Fruit fly (Drosophila melanogaster) whole organism, embryonic: ENCODE results near the gene Arp1.

Source experiments
- ATbp ChIP-seq: fragments of 200-800 bp; sonication (Bioruptor generic); optimal IDR thresholded peaks from 2 replicates; lab custom pipeline; 2017; ENCODE audit warnings: missing biosample characterization, mild to moderate bottlenecking, missing genetic modification characterization, missing genetic modification reagents
- Abd-B ChIP-seq: fragments of 200-800 bp; sonication (Bioruptor generic); optimal IDR thresholded peaks from 2 replicates; lab custom pipeline; 2018; ENCODE audit warnings: missing biosample characterization, mild to moderate bottlenecking, missing genetic modification characterization, moderate library complexity
- Blimp-1 ChIP-seq: fragments of 200-800 bp; sonication (Bioruptor generic); optimal IDR thresholded peaks from 3 replicates; lab custom pipeline; 2018; ENCODE audit warnings: missing biosample characterization, missing genetic modification characterization, mild to moderate bottlenecking, moderate library complexity, missing genetic modification reagents
- CG1024 ChIP-seq: fragments of 200-800 bp; sonication (Bioruptor generic); IDR thresholded peaks from 2 replicates; pipeline ENCODE4 v1.3.6; 2022; ENCODE audit warnings: missing biosample characterization, missing genetic modification characterization
- CG10654 ChIP-seq: fragments of 200-800 bp; sonication (Bioruptor generic); optimal IDR thresholded peaks from 2 replicates; lab custom pipeline; 2016; ENCODE audit warnings: missing biosample characterization, missing genetic modification characterization
- CG11093 ChIP-seq: fragments of 200-800 bp; sonication (Bioruptor generic); IDR thresholded peaks from 3 replicates; pipeline ENCODE4 v1.3.6; 2022; ENCODE audit warnings: missing biosample characterization, missing genetic modification characterization
- CG14014 ChIP-seq: fragments of 200-800 bp; sonication (Bioruptor generic); IDR thresholded peaks from 2 replicates; pipeline ENCODE4 v1.3.6; 2022; ENCODE audit warnings: missing biosample characterization, missing genetic modification characterization
- CG14441 ChIP-seq: fragments of 200-800 bp; sonication (Bioruptor generic); IDR thresholded peaks from 2 replicates; pipeline ENCODE4 v1.3.6; 2022; ENCODE audit warnings: missing biosample characterization, missing genetic modification characterization
- CG14667 ChIP-seq: fragments of 200-800 bp; sonication (Bioruptor generic); IDR thresholded peaks from 2 replicates; pipeline ENCODE4 v1.3.6; 2022; ENCODE audit warnings: missing biosample characterization, missing genetic modification characterization
- CG16815 ChIP-seq: fragments of 200-800 bp; sonication (Bioruptor generic); optimal IDR thresholded peaks from 3 replicates; lab custom pipeline; 2017; ENCODE audit warnings: missing biosample characterization, mild to moderate bottlenecking, missing genetic modification characterization
- CG18262 ChIP-seq: fragments of 200-800 bp; optimal IDR thresholded peaks from 3 replicates; lab custom pipeline; 2019; ENCODE audit warnings: missing biosample characterization, mild to moderate bottlenecking, missing genetic modification characterization, moderate library complexity
- CG2889 ChIP-seq: fragments of 200-800 bp; sonication (Bioruptor generic); IDR thresholded peaks from 3 replicates; pipeline ENCODE4 v1.3.6; 2022; ENCODE audit warnings: missing biosample characterization, missing genetic modification characterization
- CG31388 ChIP-seq: fragments of 200-800 bp; sonication (Bioruptor generic); optimal IDR thresholded peaks from 2 replicates; lab custom pipeline; 2016; ENCODE audit warnings: missing biosample characterization, missing genetic modification characterization
- CG33557 ChIP-seq: fragments of 200-800 bp; sonication (Bioruptor generic); optimal IDR thresholded peaks from 2 replicates; lab custom pipeline; 2019; ENCODE audit warnings: missing biosample characterization, mild to moderate bottlenecking, missing genetic modification characterization, moderate library complexity
- CG4360 ChIP-seq: fragments of 200-800 bp; sonication (Bioruptor generic); IDR thresholded peaks from 2 replicates; pipeline ENCODE4 v1.3.6; 2022; ENCODE audit warnings: missing biosample characterization, missing genetic modification characterization
- CG6175 ChIP-seq: fragments of 200-800 bp; sonication (Bioruptor generic); IDR thresholded peaks from 3 replicates; pipeline ENCODE4 v1.3.6; 2022; ENCODE audit warnings: missing biosample characterization, missing genetic modification characterization
- CG6254 ChIP-seq: fragments of 200-800 bp; sonication (Bioruptor generic); optimal IDR thresholded peaks from 3 replicates; lab custom pipeline; 2017; ENCODE audit warnings: mild to moderate bottlenecking, missing biosample characterization, missing genetic modification reagents, missing genetic modification characterization
- CG6689 ChIP-seq: fragments of 200-800 bp; sonication (Bioruptor generic); IDR thresholded peaks from 2 replicates; pipeline ENCODE4 v1.3.6; 2022; ENCODE audit warnings: missing biosample characterization, missing genetic modification characterization
- CG6813 ChIP-seq: fragments of 200-800 bp; sonication (Bioruptor generic); optimal IDR thresholded peaks from 2 replicates; lab custom pipeline; 2017; ENCODE audit warnings: missing biosample characterization, missing genetic modification characterization, mild to moderate bottlenecking, moderate library complexity, missing genetic modification reagents
- CG6854 ChIP-seq: fragments of 200-800 bp; sonication (Bioruptor generic); optimal IDR thresholded peaks from 3 replicates; lab custom pipeline; 2017; ENCODE audit warnings: missing biosample characterization, mild to moderate bottlenecking, missing genetic modification characterization
- CG7271 ChIP-seq: fragments of 200-800 bp; sonication (Bioruptor generic); optimal IDR thresholded peaks from 2 replicates; lab custom pipeline; 2018; ENCODE audit warnings: missing biosample characterization, mild to moderate bottlenecking, missing genetic modification characterization, moderate library complexity
- CG7786 ChIP-seq: fragments of 200-800 bp; sonication (Bioruptor generic); optimal IDR thresholded peaks from 2 replicates; lab custom pipeline; 2016; ENCODE audit warnings: missing biosample characterization, missing genetic modification characterization
- CkIIα-i1 ChIP-seq: fragments of 200-800 bp; sonication (Bioruptor generic); IDR thresholded peaks from 2 replicates; pipeline ENCODE4 v1.3.6; 2022; ENCODE audit warnings: missing biosample characterization, missing genetic modification characterization
- Dad ChIP-seq: fragments of 200-800 bp; sonication (Bioruptor generic); optimal IDR thresholded peaks from 3 replicates; lab custom pipeline; 2016; ENCODE audit warnings: missing biosample characterization, missing genetic modification characterization
- Drgx ChIP-seq: fragments of 200-800 bp; sonication (Bioruptor generic); IDR thresholded peaks from 2 replicates; pipeline ENCODE4 v1.3.6; 2022; ENCODE audit warnings: missing biosample characterization, missing genetic modification characterization
- E2f2 ChIP-seq: fragments of 200-800 bp; sonication (Bioruptor generic); IDR thresholded peaks from 2 replicates; pipeline ENCODE4 v1.3.6; 2022; ENCODE audit warnings: missing biosample characterization, missing genetic modification characterization
- H15 ChIP-seq: fragments of 200-800 bp; sonication (Bioruptor generic); IDR thresholded peaks from 3 replicates; pipeline ENCODE4 v1.3.6; 2022; ENCODE audit warnings: missing biosample characterization, missing genetic modification characterization
- Hand ChIP-seq: fragments of 200-800 bp; sonication (Bioruptor generic); optimal IDR thresholded peaks from 2 replicates; lab custom pipeline; 2017; ENCODE audit warnings: mild to moderate bottlenecking, missing biosample characterization, missing genetic modification reagents, missing genetic modification characterization
- HmgZ ChIP-seq: fragments of 200-800 bp; sonication (Bioruptor generic); optimal IDR thresholded peaks from 2 replicates; lab custom pipeline; 2018; ENCODE audit warnings: missing biosample characterization, mild to moderate bottlenecking, missing genetic modification characterization
- Hr3 ChIP-seq: fragments of 200-800 bp; sonication (Bioruptor generic); optimal IDR thresholded peaks from 3 replicates; lab custom pipeline; 2016; ENCODE audit warnings: missing biosample characterization, missing genetic modification characterization
- PHDP ChIP-seq: fragments of 200-800 bp; sonication (Bioruptor generic); optimal IDR thresholded peaks from 3 replicates; lab custom pipeline; 2018; ENCODE audit warnings: missing biosample characterization, mild to moderate bottlenecking, missing genetic modification characterization, moderate library complexity
- Six4 ChIP-seq: fragments of 200-800 bp; sonication (Bioruptor generic); optimal IDR thresholded peaks from 2 replicates; lab custom pipeline; 2016; ENCODE audit warnings: missing biosample characterization, missing genetic modification characterization
- Sry-δ ChIP-seq: fragments of 200-800 bp; sonication (Bioruptor generic); optimal IDR thresholded peaks from 2 replicates; lab custom pipeline; 2016; ENCODE audit warnings: missing biosample characterization, missing genetic modification characterization
- Trl ChIP-seq, 3 experiments: fragments of >200 bp in 2 of 3; fragments of 200-800 bp in 1 of 3; sonication (Bioruptor generic) in 1 of 3; optimal IDR thresholded peaks; 2 replicates in 1 of 3; 3 replicates in 2 of 3; lab custom pipeline; 2016 to 2017; ENCODE audit warnings: missing biosample characterization in 1 of 3, missing genetic modification characterization in 1 of 3
- ash1 ChIP-seq: fragments of 200-800 bp; sonication (Bioruptor generic); optimal IDR thresholded peaks from 2 replicates; lab custom pipeline; 2018; ENCODE audit warnings: missing biosample characterization, mild to moderate bottlenecking, missing genetic modification characterization
- emc ChIP-seq: fragments of 200-800 bp; sonication (Bioruptor generic); optimal IDR thresholded peaks from 2 replicates; lab custom pipeline; 2016; ENCODE audit warnings: missing biosample characterization, missing genetic modification characterization
- fd102C ChIP-seq: fragments of 200-800 bp; sonication (Bioruptor generic); optimal IDR thresholded peaks from 2 replicates; lab custom pipeline; 2018; ENCODE audit warnings: missing biosample characterization, mild to moderate bottlenecking, missing genetic modification characterization, moderate library complexity
- ftz-f1 ChIP-seq: fragments of 200-800 bp; sonication (Bioruptor generic); optimal IDR thresholded peaks from 2 replicates; lab custom pipeline; 2016; ENCODE audit warnings: missing biosample characterization, missing genetic modification characterization
- gce ChIP-seq: fragments of 200-800 bp; sonication (Bioruptor generic); IDR thresholded peaks from 3 replicates; pipeline ENCODE4 v1.3.6; 2022; ENCODE audit warnings: missing biosample characterization, missing genetic modification characterization
- gem ChIP-seq: fragments of 200-800 bp; sonication (Bioruptor generic); optimal IDR thresholded peaks from 2 replicates; lab custom pipeline; 2019; ENCODE audit warnings: missing biosample characterization, mild to moderate bottlenecking, missing genetic modification characterization, moderate library complexity
- hth ChIP-seq: fragments of >200 bp; optimal IDR thresholded peaks from 2 replicates; lab custom pipeline; 2017; ENCODE audit warnings: inconsistent platforms
- jigr1 ChIP-seq: fragments of 200-800 bp; sonication (Bioruptor generic); IDR thresholded peaks from 3 replicates; pipeline ENCODE4 v1.3.6; 2022; ENCODE audit warnings: missing biosample characterization, missing genetic modification characterization
- lab ChIP-seq: fragments of 200-800 bp; sonication (Bioruptor generic); optimal IDR thresholded peaks from 3 replicates; lab custom pipeline; 2017; ENCODE audit warnings: missing biosample characterization, missing genetic modification characterization, mild to moderate bottlenecking, moderate library complexity, missing genetic modification reagents
- lbe ChIP-seq: fragments of 200-800 bp; sonication (Bioruptor generic); optimal IDR thresholded peaks from 2 replicates; lab custom pipeline; 2016; ENCODE audit warnings: missing biosample characterization, mild to moderate bottlenecking, missing genetic modification characterization
- lilli ChIP-seq: fragments of 200-800 bp; sonication (Bioruptor generic); optimal IDR thresholded peaks from 3 replicates; lab custom pipeline; 2016; ENCODE audit warnings: missing biosample characterization, missing genetic modification characterization
- lov ChIP-seq, 2 experiments: fragments of 200-800 bp in 1 of 2; fragments of >200 bp in 1 of 2; sonication (Bioruptor generic) in 1 of 2; IDR thresholded peaks in 1 of 2; optimal IDR thresholded peaks in 1 of 2; 2 replicates in 1 of 2; 3 replicates in 1 of 2; pipeline versions ENCODE4 v1.3.6 to Lab custom; 2017 to 2022; ENCODE audit warnings: missing biosample characterization in 1 of 2, missing genetic modification characterization in 1 of 2
- org-1 ChIP-seq: fragments of 200-800 bp; sonication (Bioruptor generic); optimal IDR thresholded peaks from 2 replicates; lab custom pipeline; 2017; ENCODE audit warnings: missing biosample characterization, missing genetic modification characterization
- sim ChIP-seq: fragments of 200-800 bp; sonication (Bioruptor generic); IDR thresholded peaks from 2 replicates; pipeline ENCODE4 v1.3.6; 2022; ENCODE audit warnings: missing biosample characterization, missing genetic modification characterization
- wor ChIP-seq: fragments of 200-800 bp; sonication (Bioruptor generic); IDR thresholded peaks from 2 replicates; pipeline ENCODE4 v1.3.6; 2022; ENCODE audit warnings: missing biosample characterization, missing genetic modification characterization
- zf30C ChIP-seq: fragments of 200-800 bp; sonication (Bioruptor generic); optimal IDR thresholded peaks from 3 replicates; lab custom pipeline; 2018; ENCODE audit warnings: missing biosample characterization, mild to moderate bottlenecking, missing genetic modification characterization

Gene Arp1

dm6 chr3R:12719627-12720343 is 28.2 kb downstream of the Arp1 start (continued):
- TF ChIP-seq emc (GFP tag; lab: Kevin White, UChicago) (no peak), CG6854 (GFP tag; lab: Kevin White, UChicago) (peak; percentile 35), CG14014 (no peak), CG11093 (no peak), CG4360 (GFP tag; lab: Robert Waterston, UW) (peak; percentile 81), jigr1 (no peak), hth (lab: Kevin White, UChicago) (no peak), CG7786 (GFP tag; lab: Kevin White, UChicago) (no peak), lov (optimal IDR thresholded peaks at IDR 0.05; lab: Kevin White, UChicago) (no peak), lov (GFP tag; IDR thresholded peaks at IDR 0.05; lab: Robert Waterston, UW) (0 out of 3 replicates have a peak, but pooled peaks have one; percentile 17), gem (peak; percentile 69), CG6813 (GFP tag; lab: Kevin White, UChicago) (peak; percentile 51), fd102C (GFP tag; lab: Kevin White, UChicago) (no peak), Trl (optimal IDR thresholded peaks at IDR 0.05; lab: Kevin White, UChicago) (peak; percentile 71 to 90), Trl (GFP tag; optimal IDR thresholded peaks at IDR 0.05; lab: Kevin White, UChicago) (no peak), Sry-δ (GFP tag; lab: Kevin White, UChicago) (no peak), sim (no peak), Hr3 (GFP tag; lab: Kevin White, UChicago) (peak; percentile 23), Blimp-1 (peak; percentile 45), CG33557 (GFP tag; lab: Kevin White, UChicago) (no peak), Six4 (GFP tag; lab: Kevin White, UChicago) (no peak), CG6689 (GFP tag; lab: Robert Waterston, UW) (no peak), CG6254 (peak; percentile 12), E2f2 (GFP tag; lab: Robert Waterston, UW) (0 out of 2 replicates have a peak, but pooled peaks have one; percentile 17), zf30C (GFP tag; lab: Kevin White, UChicago) (no peak), org-1 (GFP tag; lab: Kevin White, UChicago) (peak; percentile 18), H15 (GFP tag; lab: Robert Waterston, UW) (no peak), CG10654 (GFP tag; lab: Kevin White, UChicago) (no peak), CG1024 (GFP tag; lab: Robert Waterston, UW) (no peak), CG18262 (peak; percentile 57), CG14667 (no peak), HmgZ (peak; percentile 16), Drgx (GFP tag; lab: Robert Waterston, UW) (peak; percentile 33; the same call in 1 of the 2 replicates), CG31388 (GFP tag; lab: Kevin White, UChicago) (no peak), CG6175 (GFP tag; lab: Robert Waterston, UW) (no peak), ash1 (GFP tag; lab: Kevin White, UChicago) (no peak), Dad (GFP tag; lab: Kevin White, UChicago) (no peak), gce (GFP tag; lab: Robert Waterston, UW) (no peak), wor (no peak), ATbp (GFP tag; lab: Kevin White, UChicago) (peak; percentile 9), Abd-B (peak; percentile 26), Hand (GFP tag; lab: Kevin White, UChicago) (no peak), CkIIα-i1 (GFP tag; lab: Robert Waterston, UW) (no peak), lilli (GFP tag; lab: Kevin White, UChicago) (peak; percentile 11), PHDP (tag; lab: Kevin White, UChicago) (peak; percentile 35), CG2889 (no peak), CG14441 (GFP tag; lab: Robert Waterston, UW) (no peak), CG7271 (tag; lab: Kevin White, UChicago) (no peak), ftz-f1 (GFP tag; lab: Kevin White, UChicago) (peak; percentile 17), CG16815 (GFP tag; lab: Kevin White, UChicago) (no peak), lbe (peak; percentile 60), lab (GFP tag; lab: Kevin White, UChicago) (peak; percentile 48)
